Worm (Caenorhabditis elegans) whole organism, mixed stage, embryonic: ENCODE results near the gene smim-14.

Experiments used
- mls-2 ChIP-seq: sonication (generic microtip); optimal IDR thresholded peaks from 2 replicates; lab custom pipeline; 2016; ENCODE audit warnings: mild to moderate bottlenecking, missing genetic modification characterization, moderate library complexity, missing compliant biosample characterization
- pha-4 ChIP-seq: fragments of 150-350 bp; optimal IDR thresholded peaks from 2 replicates; lab custom pipeline; 2018; ENCODE audit warnings: missing biosample characterization, missing genetic modification reagents, missing genetic modification characterization
- sptf-1 ChIP-seq: sonication (generic microtip); optimal IDR thresholded peaks from 2 replicates; lab custom pipeline; 2017; ENCODE audit warnings: mild to moderate bottlenecking, missing genetic modification characterization, moderate library complexity, missing compliant biosample characterization
- ztf-11 ChIP-seq: fragments of 150-350 bp; optimal IDR thresholded peaks from 2 replicates; lab custom pipeline; 2014; ENCODE audit warnings: missing biosample characterization, missing genetic modification characterization

DNA sequence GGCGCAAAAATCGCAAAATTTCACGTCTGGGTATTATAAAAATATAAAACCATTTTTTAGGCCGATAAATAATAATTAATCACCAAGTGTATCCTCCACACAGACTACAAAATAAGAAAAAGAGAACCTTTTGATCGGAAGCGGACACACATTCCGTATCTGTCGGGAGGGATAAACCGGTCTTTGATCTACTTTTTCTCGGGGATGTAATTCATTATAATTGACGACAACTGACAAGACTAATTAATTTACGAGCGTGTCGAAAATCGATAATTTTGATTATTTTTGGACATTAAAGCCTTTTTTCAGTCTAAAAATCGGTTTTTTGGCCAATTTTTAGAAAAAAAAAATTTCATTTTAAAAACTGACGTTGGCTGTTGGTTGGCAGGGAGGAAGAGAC is 887 bp upstream of the smim-14 start:
- TF ChIP-seq ztf-11 (tag; lab: Kevin White, UChicago) (no peak), sptf-1 (no peak), pha-4 (tag; lab: Kevin White, UChicago) (no peak), mls-2 (tag; lab: Kevin White, UChicago) (no peak)
